Fruit fly (Drosophila melanogaster) whole organism, prepupa: ENCODE data around the gene CG1136.

Experiments used
- CG6808 ChIP-seq: fragments of 200-800 bp; sonication (Bioruptor generic); optimal IDR thresholded peaks from 3 replicates; lab custom pipeline; 2017; ENCODE audit warnings: missing biosample characterization, missing genetic modification characterization, mild to moderate bottlenecking, moderate library complexity, missing genetic modification reagents
- CG8319 ChIP-seq: fragments of 200-800 bp; sonication (Bioruptor generic); optimal IDR thresholded peaks from 3 replicates; lab custom pipeline; 2016; ENCODE audit warnings: missing biosample characterization, missing genetic modification characterization
- Eip93F ChIP-seq: fragments of 200-800 bp; sonication (Bioruptor generic); optimal IDR thresholded peaks from 2 replicates; lab custom pipeline; 2016; ENCODE audit warnings: missing biosample characterization, mild to moderate bottlenecking, missing genetic modification characterization
- OdsH ChIP-seq: fragments of 200-800 bp; sonication (Bioruptor generic); optimal IDR thresholded peaks from 3 replicates; lab custom pipeline; 2016; ENCODE audit warnings: missing biosample characterization, missing genetic modification characterization
- Sox102F ChIP-seq: fragments of 200-800 bp; sonication (Bioruptor generic); optimal IDR thresholded peaks from 2 replicates; lab custom pipeline; 2016; ENCODE audit warnings: missing biosample characterization, mild to moderate bottlenecking, missing genetic modification characterization
- eg ChIP-seq: fragments of 200-800 bp; sonication (Bioruptor generic); IDR thresholded peaks from 3 replicates; pipeline ENCODE4 v1.3.6; 2022; ENCODE audit warnings: missing biosample characterization, missing genetic modification characterization
- esn ChIP-seq: fragments of 200-800 bp; sonication (Bioruptor generic); optimal IDR thresholded peaks from 2 replicates; lab custom pipeline; 2016; ENCODE audit warnings: missing biosample characterization, mild to moderate bottlenecking, missing genetic modification characterization, moderate library complexity
- lz ChIP-seq: fragments of 200-800 bp; sonication (Bioruptor generic); optimal IDR thresholded peaks from 3 replicates; lab custom pipeline; 2016; ENCODE audit warnings: missing biosample characterization, missing genetic modification characterization
- pdm3 ChIP-seq: fragments of 200-800 bp; sonication (Bioruptor generic); optimal IDR thresholded peaks from 3 replicates; lab custom pipeline; 2016; ENCODE audit warnings: missing biosample characterization, missing genetic modification characterization
- spab ChIP-seq: fragments of 200-800 bp; sonication (Bioruptor generic); optimal IDR thresholded peaks from 2 replicates; lab custom pipeline; 2017; ENCODE audit warnings: missing biosample characterization, mild to moderate bottlenecking, missing genetic modification characterization, missing genetic modification reagents

dm6 chr3L:4073755-4074154 is 27.4 kb downstream of the CG1136 start, which contains the start of gene Faa:
- TF ChIP-seq Sox102F (GFP tag; lab: Kevin White, UChicago) (no peak), CG6808 (GFP tag; lab: Kevin White, UChicago) (no peak), OdsH (GFP tag; lab: Kevin White, UChicago) (no peak), esn (GFP tag; lab: Kevin White, UChicago) (no peak), lz (GFP tag; lab: Kevin White, UChicago) (no peak), pdm3 (GFP tag; lab: Kevin White, UChicago) (no peak), eg (peak; percentile 22; the same call in 1 of the 3 replicates), CG8319 (no peak), spab (no peak), Eip93F (GFP tag; lab: Kevin White, UChicago) (no peak)
